Fruit fly (Drosophila melanogaster) whole organism, embryonic: ENCODE data around the gene CG6067.
A peak's percentile ranks its signal among the peaks of the same experiment; 100 is the strongest.

Source experiments
- Antp ChIP-seq: fragments of 200-800 bp; sonication (Bioruptor generic); optimal IDR thresholded peaks from 3 replicates; lab custom pipeline; 2016; ENCODE audit warnings: missing biosample characterization, missing genetic modification characterization
- CG10267 ChIP-seq: fragments of 200-800 bp; sonication (Bioruptor generic); optimal IDR thresholded peaks from 2 replicates; lab custom pipeline; 2018; ENCODE audit warnings: missing biosample characterization, mild to moderate bottlenecking, missing genetic modification characterization, moderate library complexity
- CG11085 ChIP-seq: fragments of 200-800 bp; sonication (Bioruptor generic); IDR thresholded peaks from 2 replicates; pipeline ENCODE4 v1.3.6; 2022; ENCODE audit warnings: missing biosample characterization, missing genetic modification characterization
- CG11247 ChIP-seq: fragments of 200-800 bp; sonication (Bioruptor generic); IDR thresholded peaks from 2 replicates; pipeline ENCODE4 v1.3.6; 2022; ENCODE audit warnings: missing biosample characterization, missing genetic modification characterization
- CG11695 ChIP-seq: fragments of 200-800 bp; sonication (Bioruptor generic); IDR thresholded peaks from 3 replicates; pipeline ENCODE4 v1.3.6; 2022; ENCODE audit warnings: missing biosample characterization, missing genetic modification characterization
- CG12659 ChIP-seq: fragments of 200-800 bp; sonication (Bioruptor generic); optimal IDR thresholded peaks from 3 replicates; lab custom pipeline; 2017; ENCODE audit warnings: mild to moderate bottlenecking, missing biosample characterization, missing genetic modification reagents, missing genetic modification characterization
- CG17568 ChIP-seq: fragments of 200-800 bp; sonication (Bioruptor generic); optimal IDR thresholded peaks from 2 replicates; lab custom pipeline; 2018; ENCODE audit warnings: missing biosample characterization, mild to moderate bottlenecking, missing genetic modification characterization, moderate library complexity
- CG1792 ChIP-seq: fragments of 200-800 bp; sonication (Bioruptor generic); optimal IDR thresholded peaks from 2 replicates; lab custom pipeline; 2016; ENCODE audit warnings: missing biosample characterization, missing genetic modification characterization
- CG18262 ChIP-seq: fragments of 200-800 bp; optimal IDR thresholded peaks from 3 replicates; lab custom pipeline; 2019; ENCODE audit warnings: missing biosample characterization, mild to moderate bottlenecking, missing genetic modification characterization, moderate library complexity
- CG18599 ChIP-seq: fragments of 200-800 bp; sonication (Bioruptor generic); optimal IDR thresholded peaks from 3 replicates; lab custom pipeline; 2017; ENCODE audit warnings: missing biosample characterization, missing genetic modification characterization, mild to moderate bottlenecking, moderate library complexity, missing genetic modification reagents
- CG32532 ChIP-seq: fragments of 200-800 bp; sonication (Bioruptor generic); IDR thresholded peaks from 2 replicates; pipeline ENCODE4 v1.3.6; 2022; ENCODE audit warnings: missing biosample characterization, missing genetic modification characterization
- CG32772 ChIP-seq: fragments of 200-800 bp; sonication (Bioruptor generic); IDR thresholded peaks from 2 replicates; pipeline ENCODE4 v1.3.6; 2022; ENCODE audit warnings: missing biosample characterization, missing genetic modification characterization
- CG34376 ChIP-seq: fragments of 200-800 bp; sonication (Bioruptor generic); optimal IDR thresholded peaks from 2 replicates; lab custom pipeline; 2018; ENCODE audit warnings: missing biosample characterization, mild to moderate bottlenecking, missing genetic modification characterization
- CG3995 ChIP-seq: fragments of 200-800 bp; sonication (Bioruptor generic); optimal IDR thresholded peaks from 3 replicates; lab custom pipeline; 2016; ENCODE audit warnings: missing biosample characterization, missing genetic modification characterization
- CG4404 ChIP-seq: fragments of 200-800 bp; sonication (Bioruptor generic); IDR thresholded peaks from 2 replicates; pipeline ENCODE4 v1.3.6; 2022; ENCODE audit warnings: missing biosample characterization, missing genetic modification characterization
- CG5953 ChIP-seq: fragments of 200-800 bp; sonication (Bioruptor generic); IDR thresholded peaks from 2 replicates; pipeline ENCODE4 v1.3.6; 2022; ENCODE audit warnings: missing biosample characterization, missing genetic modification characterization
- CG6654 ChIP-seq: fragments of 200-800 bp; sonication (Bioruptor generic); optimal IDR thresholded peaks from 2 replicates; lab custom pipeline; 2017; ENCODE audit warnings: missing biosample characterization, mild to moderate bottlenecking, missing genetic modification characterization
- CG7963 ChIP-seq: fragments of 200-800 bp; sonication (Bioruptor generic); IDR thresholded peaks from 3 replicates; pipeline ENCODE4 v1.3.6; 2022; ENCODE audit warnings: missing biosample characterization, missing genetic modification characterization; ENCODE audit not compliant: partially characterized antibody
- CG7987 ChIP-seq: fragments of 200-800 bp; sonication (Bioruptor generic); optimal IDR thresholded peaks from 2 replicates; lab custom pipeline; 2018; ENCODE audit warnings: missing biosample characterization, mild to moderate bottlenecking, missing genetic modification characterization, moderate library complexity
- CG9876 ChIP-seq: fragments of 200-800 bp; sonication (Bioruptor generic); optimal IDR thresholded peaks from 2 replicates; lab custom pipeline; 2016; ENCODE audit warnings: missing biosample characterization, missing genetic modification characterization
- Chrac-16 ChIP-seq: fragments of 200-800 bp; sonication (Bioruptor generic); optimal IDR thresholded peaks from 3 replicates; lab custom pipeline; 2016; ENCODE audit warnings: missing biosample characterization, missing genetic modification characterization
- E2f1 ChIP-seq: fragments of 200-800 bp; sonication (Bioruptor generic); IDR thresholded peaks from 2 replicates; pipeline ENCODE4 v1.3.6; 2022; ENCODE audit warnings: missing biosample characterization, missing genetic modification characterization
- H2.0 ChIP-seq: fragments of 200-800 bp; sonication (Bioruptor generic); IDR thresholded peaks from 2 replicates; pipeline ENCODE4 v1.3.6; 2022; ENCODE audit warnings: missing biosample characterization, missing genetic modification characterization
- HmgD ChIP-seq: fragments of 200-800 bp; sonication (Bioruptor generic); optimal IDR thresholded peaks from 3 replicates; lab custom pipeline; 2016; ENCODE audit warnings: missing biosample characterization, missing genetic modification characterization
- HmgZ ChIP-seq: fragments of 200-800 bp; sonication (Bioruptor generic); optimal IDR thresholded peaks from 2 replicates; lab custom pipeline; 2018; ENCODE audit warnings: missing biosample characterization, mild to moderate bottlenecking, missing genetic modification characterization
- Hmr ChIP-seq: fragments of 200-800 bp; sonication (Bioruptor generic); optimal IDR thresholded peaks from 3 replicates; lab custom pipeline; 2017; ENCODE audit warnings: mild to moderate bottlenecking, missing biosample characterization, missing genetic modification reagents, missing genetic modification characterization
- Hr51 ChIP-seq, 2 experiments: fragments of 200-800 bp; sonication (Bioruptor generic); optimal IDR thresholded peaks; 2 replicates in 1 of 2; 3 replicates in 1 of 2; lab custom pipeline; 2016 to 2018; ENCODE audit warnings: missing biosample characterization in 2 of 2, missing genetic modification characterization in 2 of 2, mild to moderate bottlenecking in 1 of 2, moderate library complexity in 1 of 2
- Scr ChIP-seq: fragments of 200-800 bp; sonication (Bioruptor generic); IDR thresholded peaks from 2 replicates; pipeline ENCODE4 v1.3.6; 2022; ENCODE audit warnings: missing biosample characterization, missing genetic modification characterization; ENCODE audit not compliant: partially characterized antibody
- Sox102F ChIP-seq: fragments of 200-800 bp; sonication (Bioruptor generic); optimal IDR thresholded peaks from 2 replicates; lab custom pipeline; 2018; ENCODE audit warnings: missing biosample characterization, mild to moderate bottlenecking, missing genetic modification characterization, moderate library complexity
- Ssrp ChIP-seq: fragments of 200-800 bp; sonication (Bioruptor generic); optimal IDR thresholded peaks from 2 replicates; lab custom pipeline; 2018; ENCODE audit warnings: missing biosample characterization, mild to moderate bottlenecking, missing genetic modification characterization, moderate library complexity
- dati ChIP-seq: fragments of 200-800 bp; sonication (Bioruptor generic); IDR thresholded peaks from 2 replicates; pipeline ENCODE4 v1.3.6; 2022; ENCODE audit warnings: missing biosample characterization, missing genetic modification characterization
- dysf ChIP-seq: fragments of 200-800 bp; sonication (Bioruptor generic); IDR thresholded peaks from 3 replicates; pipeline ENCODE4 v1.3.6; 2022; ENCODE audit warnings: missing biosample characterization, missing genetic modification characterization
- gro ChIP-seq: fragments of 200-800 bp; sonication (Bioruptor generic); optimal IDR thresholded peaks from 2 replicates; lab custom pipeline; 2016; ENCODE audit warnings: missing biosample characterization, missing genetic modification characterization
- gt ChIP-seq: fragments of 200-800 bp; sonication (Bioruptor generic); IDR thresholded peaks from 2 replicates; pipeline ENCODE4 v1.3.6; 2022; ENCODE audit warnings: missing biosample characterization, missing genetic modification characterization
- ham ChIP-seq: fragments of 200-800 bp; sonication (Bioruptor generic); IDR thresholded peaks from 2 replicates; pipeline ENCODE4 v1.3.6; 2022; ENCODE audit warnings: missing biosample characterization, missing genetic modification characterization
- kah ChIP-seq: fragments of 200-800 bp; sonication (Bioruptor generic); optimal IDR thresholded peaks from 2 replicates; lab custom pipeline; 2018; ENCODE audit warnings: missing biosample characterization, mild to moderate bottlenecking, missing genetic modification characterization
- lab ChIP-seq: fragments of 200-800 bp; sonication (Bioruptor generic); optimal IDR thresholded peaks from 3 replicates; lab custom pipeline; 2017; ENCODE audit warnings: missing biosample characterization, missing genetic modification characterization, mild to moderate bottlenecking, moderate library complexity, missing genetic modification reagents
- lbe ChIP-seq: fragments of 200-800 bp; sonication (Bioruptor generic); optimal IDR thresholded peaks from 2 replicates; lab custom pipeline; 2016; ENCODE audit warnings: missing biosample characterization, mild to moderate bottlenecking, missing genetic modification characterization
- lmd ChIP-seq: fragments of 200-800 bp; sonication (Bioruptor generic); IDR thresholded peaks from 2 replicates; pipeline ENCODE4 v1.3.6; 2022; ENCODE audit warnings: missing biosample characterization, missing genetic modification characterization
- lola ChIP-seq, 3 experiments: fragments of >200 bp in 2 of 3; fragments of 200-800 bp in 1 of 3; sonication (Bioruptor generic) in 1 of 3; optimal IDR thresholded peaks; 2 replicates each; lab custom pipeline; 2017 to 2019; ENCODE audit warnings: missing biosample characterization in 3 of 3, missing genetic modification characterization in 3 of 3, mild to moderate bottlenecking in 1 of 3, moderate library complexity in 1 of 3
- nau ChIP-seq: fragments of 200-800 bp; sonication (Bioruptor generic); optimal IDR thresholded peaks from 3 replicates; lab custom pipeline; 2017; ENCODE audit warnings: missing biosample characterization, mild to moderate bottlenecking, missing genetic modification characterization, missing genetic modification reagents
- pum ChIP-seq: fragments of 200-800 bp; sonication (Bioruptor generic); optimal IDR thresholded peaks from 2 replicates; lab custom pipeline; 2016; ENCODE audit warnings: missing biosample characterization, missing genetic modification characterization
- repo ChIP-seq: fragments of 200-800 bp; sonication (Bioruptor generic); optimal IDR thresholded peaks from 2 replicates; lab custom pipeline; 2016; ENCODE audit warnings: missing biosample characterization, missing genetic modification characterization
- tgo ChIP-seq: fragments of 200-800 bp; sonication (Bioruptor generic); IDR thresholded peaks from 3 replicates; pipeline ENCODE4 v1.3.6; 2022; ENCODE audit warnings: missing biosample characterization, missing genetic modification characterization
- tio ChIP-seq: fragments of 200-800 bp; sonication (Bioruptor generic); optimal IDR thresholded peaks from 2 replicates; lab custom pipeline; 2017; ENCODE audit warnings: missing biosample characterization, missing genetic modification characterization, inconsistent platforms
- vvl ChIP-seq: fragments of 200-800 bp; sonication (Bioruptor generic); IDR thresholded peaks from 2 replicates; pipeline ENCODE4 v1.3.6; 2022; ENCODE audit warnings: missing biosample characterization, missing genetic modification characterization
- z ChIP-seq: fragments of 200-800 bp; sonication (Bioruptor generic); IDR thresholded peaks from 3 replicates; pipeline ENCODE4 v1.3.6; 2022; ENCODE audit warnings: missing biosample characterization, missing genetic modification characterization
- zen ChIP-seq: fragments of 200-800 bp; sonication (Bioruptor generic); optimal IDR thresholded peaks from 3 replicates; lab custom pipeline; 2018; ENCODE audit warnings: missing biosample characterization, mild to moderate bottlenecking, missing genetic modification characterization, moderate library complexity
- zfh1 ChIP-seq: fragments of 200-800 bp; sonication (Bioruptor generic); IDR thresholded peaks from 3 replicates; pipeline ENCODE4 v1.3.6; 2022; ENCODE audit warnings: missing biosample characterization, missing genetic modification characterization

CG6067 gene

DNA sequence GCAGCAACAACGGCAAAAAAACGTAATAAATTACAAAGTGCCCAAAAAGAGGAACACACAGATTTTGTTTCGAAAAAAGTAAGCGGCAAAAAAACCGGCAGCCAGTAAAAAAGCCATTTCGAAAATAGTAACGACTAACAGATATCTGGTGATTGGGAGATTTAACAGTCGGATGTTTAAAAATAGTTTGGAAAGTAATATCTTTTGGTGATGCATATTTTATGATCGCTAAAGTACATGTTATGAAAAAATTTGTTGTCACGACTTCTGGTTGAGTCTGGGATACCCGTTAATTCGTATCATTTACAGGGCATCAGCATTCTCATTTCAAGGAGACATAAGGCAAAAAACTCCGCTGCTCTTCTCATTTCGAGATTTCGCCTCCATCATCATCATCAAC lies 32.3 kb upstream of the CG6067 start (continued):
- TF ChIP-seq Scr (GFP tag; lab: Robert Waterston, UW) (peak; percentile 27; the same call in 1 of the 2 replicates), gt (GFP tag; lab: Robert Waterston, UW) (no peak), CG4404 (GFP tag; lab: Robert Waterston, UW) (no peak), H2.0 (no peak), gro (GFP tag; lab: Kevin White, UChicago) (no peak), nau (GFP tag; lab: Kevin White, UChicago) (no peak), E2f1 (0 out of 2 replicates have a peak, but pooled peaks have one; percentile 9), ham (no peak), repo (GFP tag; lab: Kevin White, UChicago) (no peak), CG12659 (GFP tag; lab: Kevin White, UChicago) (no peak), dysf (GFP tag; lab: Robert Waterston, UW) (0 out of 3 replicates have a peak, but pooled peaks have one; percentile 10), vvl (GFP tag; lab: Robert Waterston, UW) (peak; percentile 59), CG5953 (no peak), CG11695 (GFP tag; lab: Robert Waterston, UW) (0 out of 3 replicates have a peak, but pooled peaks have one; percentile 15), Hr51 (GFP tag; optimal IDR thresholded peaks at IDR 0.05; lab: Kevin White, UChicago) (peak in 1 of 2 experiments; percentile 11), HmgZ (tag; lab: Kevin White, UChicago) (no peak), Ssrp (tag; lab: Kevin White, UChicago) (peak; percentile 12), CG3995 (no peak), CG17568 (no peak), lab (GFP tag; lab: Kevin White, UChicago) (peak; percentile 27), CG9876 (GFP tag; lab: Kevin White, UChicago) (no peak), Sox102F (GFP tag; lab: Kevin White, UChicago) (peak; percentile 37), CG10267 (no peak), CG32772 (GFP tag; lab: Robert Waterston, UW) (no peak), pum (GFP tag; lab: Kevin White, UChicago) (no peak), CG32532 (GFP tag; lab: Robert Waterston, UW) (peak; percentile 26; the same call in 1 of the 2 replicates), CG34376 (GFP tag; lab: Kevin White, UChicago) (no peak), lola (GFP tag; optimal IDR thresholded peaks at IDR 0.05; lab: Kevin White, UChicago) (no peak), Chrac-16 (GFP tag; lab: Kevin White, UChicago) (no peak), zen (tag; lab: Kevin White, UChicago) (no peak), CG1792 (GFP tag; lab: Kevin White, UChicago) (no peak), CG7987 (GFP tag; lab: Kevin White, UChicago) (no peak), Hmr (GFP tag; lab: Kevin White, UChicago) (peak; percentile 17), zfh1 (GFP tag; lab: Robert Waterston, UW) (no peak), lbe (peak; percentile 32), dati (GFP tag; lab: Robert Waterston, UW) (no peak), kah (GFP tag; lab: Kevin White, UChicago) (no peak), CG18262 (tag; lab: Kevin White, UChicago) (peak; percentile 16), HmgD (no peak), tio (GFP tag; lab: Kevin White, UChicago) (no peak), tgo (GFP tag; lab: Robert Waterston, UW) (peak; percentile 38; the same call in 2 of the 3 replicates), CG11085 (GFP tag; lab: Robert Waterston, UW) (no peak), lmd (peak; percentile 44), Antp (GFP tag; lab: Kevin White, UChicago) (peak; percentile 42), CG6654 (GFP tag; lab: Kevin White, UChicago) (no peak), CG18599 (GFP tag; lab: Kevin White, UChicago) (peak; percentile 39), CG7963 (0 out of 3 replicates have a peak, but pooled peaks have one; percentile 30), z (GFP tag; lab: Robert Waterston, UW) (no peak), CG11247 (no peak)
